Worm (Caenorhabditis elegans) whole organism, L2 larva: ENCODE data around the gene ZK1248.19.

ENCODE experiments used
- C34F6.9 ChIP-seq: fragments of 150-350 bp; optimal IDR thresholded peaks from 2 replicates; lab custom pipeline; 2014; ENCODE audit warnings: missing biosample characterization, missing genetic modification characterization
- F13H6.1 ChIP-seq: sonication (generic microtip); optimal IDR thresholded peaks from 2 replicates; lab custom pipeline; 2016; ENCODE audit warnings: missing genetic modification characterization, missing compliant biosample characterization
- R02D3.7 ChIP-seq: fragments of 150-350 bp; optimal IDR thresholded peaks from 2 replicates; lab custom pipeline; 2014; ENCODE audit warnings: missing biosample characterization, missing genetic modification characterization
- ZK546.5 ChIP-seq: sonication (generic microtip); optimal IDR thresholded peaks from 2 replicates; lab custom pipeline; 2017; ENCODE audit warnings: missing biosample characterization, missing genetic modification characterization
- aly-2 ChIP-seq: fragments of 150-350 bp; optimal IDR thresholded peaks from 2 replicates; lab custom pipeline; 2014; ENCODE audit warnings: missing biosample characterization, missing genetic modification characterization
- ama-1 ChIP-seq: fragments of 150-350 bp; optimal IDR thresholded peaks from 2 replicates; lab custom pipeline; 2018; ENCODE audit warnings: inconsistent platforms
- egl-27 ChIP-seq: sonication (generic microtip); optimal IDR thresholded peaks from 3 replicates; lab custom pipeline; 2017; ENCODE audit warnings: missing biosample characterization, missing genetic modification reagents, missing genetic modification characterization
- elt-1 ChIP-seq: fragments of 150-350 bp; optimal IDR thresholded peaks from 2 replicates; lab custom pipeline; 2014; ENCODE audit warnings: missing biosample characterization, missing genetic modification characterization
- elt-3 ChIP-seq: sonication (generic microtip); optimal IDR thresholded peaks from 2 replicates; lab custom pipeline; 2017; ENCODE audit warnings: missing biosample characterization, missing genetic modification characterization
- fos-1 ChIP-seq: fragments of 150-350 bp; optimal IDR thresholded peaks from 2 replicates; lab custom pipeline; 2014; ENCODE audit warnings: missing biosample characterization, missing genetic modification characterization
- lsy-2 ChIP-seq, 2 experiments: fragments of 150-350 bp in 1 of 2; sonication (generic microtip) in 1 of 2; optimal IDR thresholded peaks; 2 replicates each; lab custom pipeline; 2014 to 2017; ENCODE audit warnings: missing biosample characterization in 2 of 2, missing genetic modification characterization in 2 of 2
- mab-5 ChIP-seq: fragments of 150-350 bp; optimal IDR thresholded peaks from 2 replicates; lab custom pipeline; 2014; ENCODE audit warnings: missing biosample characterization, missing genetic modification characterization
- mdl-1 ChIP-seq, 2 experiments: fragments of 150-350 bp in 1 of 2; sonication (generic microtip) in 1 of 2; optimal IDR thresholded peaks; 2 replicates each; lab custom pipeline; 2017; ENCODE audit warnings: missing biosample characterization in 2 of 2, missing genetic modification characterization in 2 of 2
- nhr-11 ChIP-seq: fragments of 150-350 bp; optimal IDR thresholded peaks from 2 replicates; lab custom pipeline; 2014; ENCODE audit warnings: missing biosample characterization, missing genetic modification characterization
- nhr-12 ChIP-seq: fragments of 150-350 bp; optimal IDR thresholded peaks from 2 replicates; lab custom pipeline; 2014; ENCODE audit warnings: missing biosample characterization, missing genetic modification characterization
- nhr-129 ChIP-seq: fragments of 150-350 bp; optimal IDR thresholded peaks from 2 replicates; lab custom pipeline; 2014; ENCODE audit warnings: missing biosample characterization, missing genetic modification characterization
- nhr-21 ChIP-seq: fragments of 150-350 bp; optimal IDR thresholded peaks from 2 replicates; lab custom pipeline; 2014; ENCODE audit warnings: missing biosample characterization, missing genetic modification characterization
- peb-1 ChIP-seq: fragments of 150-350 bp; optimal IDR thresholded peaks from 2 replicates; lab custom pipeline; 2014; ENCODE audit warnings: missing biosample characterization, missing genetic modification characterization
- skn-1 ChIP-seq: sonication (generic microtip); optimal IDR thresholded peaks from 2 replicates; lab custom pipeline; 2017; ENCODE audit warnings: missing biosample characterization, missing genetic modification characterization
- sma-3 ChIP-seq: sonication (generic microtip); optimal IDR thresholded peaks from 2 replicates; lab custom pipeline; 2016; ENCODE audit warnings: missing genetic modification reagents, missing genetic modification characterization, missing compliant biosample characterization
- sma-9 ChIP-seq, 2 experiments: fragments of 150-350 bp in 1 of 2; sonication (generic microtip) in 1 of 2; optimal IDR thresholded peaks; 2 replicates each; lab custom pipeline; 2014 to 2016; ENCODE audit warnings: missing genetic modification characterization in 2 of 2, mild to moderate bottlenecking in 1 of 2, missing biosample characterization in 1 of 2, missing compliant biosample characterization in 1 of 2, missing genetic modification reagents in 1 of 2, moderate library complexity in 1 of 2

Gene ZK1248.19

ce11 chrII:5790313-5790773 is 48.9 kb downstream of the ZK1248.19 start, which contains the start of gene lect-2:
TSS of gene lect-2 (plus strand) at chrII:5790723.
- TF ChIP-seq nhr-129 (tag; lab: Kevin White, UChicago) = peak; percentile 40
- no peak for TF ChIP-seq mab-5
- peak; percentile 65 for TF ChIP-seq sma-9 (GFP tag; optimal IDR thresholded peaks at IDR 0.05; lab: Kevin White, UChicago)
- no peak for TF ChIP-seq sma-9 (tag; optimal IDR thresholded peaks at IDR 0.05; lab: Kevin White, UChicago)
- TF ChIP-seq skn-1 (tag; lab: Kevin White, UChicago) = no peak
- no peak for TF ChIP-seq nhr-12
- TF ChIP-seq nhr-11 (tag; lab: Kevin White, UChicago) = no peak
- TF ChIP-seq C34F6.9 (tag; lab: Kevin White, UChicago) = peak; percentile 11
- peak; percentile 22 for TF ChIP-seq F13H6.1 (tag; lab: Kevin White, UChicago)
- no peak for TF ChIP-seq ZK546.5
- TF ChIP-seq lsy-2 (tag; optimal IDR thresholded peaks at IDR 0.05; lab: Kevin White, UChicago) = peak in 1 of 2 experiments; percentile 28
- peak; percentile 39 for TF ChIP-seq elt-1 (tag; lab: Kevin White, UChicago)

ce11 chrII:5788815-5789214 is 50.4 kb downstream of the ZK1248.19 start, which contains the start of gene K05F1.13:
TSS of gene K05F1.13 (plus strand) at chrII:5789115.
- TF ChIP-seq elt-3 (no peak), nhr-21 (tag; lab: Kevin White, UChicago) (no peak), peb-1 (tag; lab: Kevin White, UChicago) (no peak), nhr-129 (tag; lab: Kevin White, UChicago) (no peak), ama-1 (lab: Kevin White, UChicago) (no peak), C34F6.9 (tag; lab: Kevin White, UChicago) (no peak), sma-9 (GFP tag; optimal IDR thresholded peaks at IDR 0.05; lab: Kevin White, UChicago) (no peak), sma-9 (tag; optimal IDR thresholded peaks at IDR 0.05; lab: Kevin White, UChicago) (no peak), nhr-12 (no peak), sma-3 (GFP tag; lab: Kevin White, UChicago) (no peak), mdl-1 (tag; optimal IDR thresholded peaks at IDR 0.05; lab: Kevin White, UChicago) (no peak), aly-2 (tag; lab: Kevin White, UChicago) (no peak), egl-27 (no peak), elt-1 (tag; lab: Kevin White, UChicago) (no peak), R02D3.7 (no peak), nhr-11 (tag; lab: Kevin White, UChicago) (no peak), fos-1 (tag; lab: Kevin White, UChicago) (no peak), lsy-2 (tag; optimal IDR thresholded peaks at IDR 0.05; lab: Kevin White, UChicago) (no peak)
